Fruit fly (Drosophila melanogaster) whole organism, larva: Measurements from ENCODE around the gene CG8142.

Source experiments
- noc ChIP-seq: fragments of 200-800 bp; sonication (Bioruptor generic); optimal IDR thresholded peaks from 3 replicates; lab custom pipeline; 2019; ENCODE audit warnings: missing biosample characterization, mild to moderate bottlenecking, missing genetic modification characterization, moderate library complexity

The CG8142 gene

dm6 chrX:17836420-17836932 lies 8.0 kb downstream of the CG8142 start:
- no peak for TF ChIP-seq noc (tag; lab: Kevin White, UChicago)

- TF ChIP-seq noc (tag; lab: Kevin White, UChicago): no peak
Measured at dm6 chrX:17834754-17835153, 9.8 kb downstream of the CG8142 start.

dm6 chrX:17833986-17834385 lies 10.5 kb downstream of the CG8142 start:
- TF ChIP-seq noc (tag; lab: Kevin White, UChicago): no peak

- TF ChIP-seq noc (tag; lab: Kevin White, UChicago): no peak
Measured at dm6 chrX:17832163-17833014, 12.1 kb downstream of the CG8142 start.

- no peak for TF ChIP-seq noc (tag; lab: Kevin White, UChicago)
Measured at dm6 chrX:17830644-17831043, 13.9 kb downstream of the CG8142 start, which contains the start of gene CG6398. Gene CG6398 (plus strand): TSS chrX:17830828.

dm6 chrX:17830211-17830616 lies 14.3 kb downstream of the CG8142 start:
- peak; percentile 31 for TF ChIP-seq noc (tag; lab: Kevin White, UChicago)

- TF ChIP-seq noc (tag; lab: Kevin White, UChicago): no peak
Measured at dm6 chrX:17829083-17829997, 15.2 kb downstream of the CG8142 start.

dm6 chrX:17828298-17829033 lies 16.0 kb downstream of the CG8142 start:
- no peak for TF ChIP-seq noc (tag; lab: Kevin White, UChicago)

- no peak for TF ChIP-seq noc (tag; lab: Kevin White, UChicago)
Measured at dm6 chrX:17826807-17827703, 17.4 kb downstream of the CG8142 start, which contains the start of gene Socs16D. Gene Socs16D (minus strand): TSS chrX:17827564.

- TF ChIP-seq noc (tag; lab: Kevin White, UChicago): no peak
Measured at dm6 chrX:17821466-17821865, 23.0 kb downstream of the CG8142 start.

dm6 chrX:17820252-17820651 lies 24.3 kb downstream of the CG8142 start:
- TF ChIP-seq noc (tag; lab: Kevin White, UChicago): no peak

- TF ChIP-seq noc (tag; lab: Kevin White, UChicago): no peak
Measured at dm6 chrX:17819635-17820139, 24.8 kb downstream of the CG8142 start, which contains the start of gene CG12986. Gene CG12986 (minus strand): TSS chrX:17819685.

dm6 chrX:17816437-17816836 lies 28.1 kb downstream of the CG8142 start:
- TF ChIP-seq noc (tag; lab: Kevin White, UChicago): no peak

- TF ChIP-seq noc (tag; lab: Kevin White, UChicago): no peak
Measured at dm6 chrX:17814783-17815182, 29.7 kb downstream of the CG8142 start.
